Fruit fly (Drosophila melanogaster) whole organism, embryonic: Measurements from ENCODE around the gene Gr64b.

Experiments
- ATbp ChIP-seq: fragments of 200-800 bp; sonication (Bioruptor generic); optimal IDR thresholded peaks from 2 replicates; lab custom pipeline; 2017; ENCODE audit warnings: missing biosample characterization, mild to moderate bottlenecking, missing genetic modification characterization, missing genetic modification reagents
- Atf3 ChIP-seq: fragments of 200-800 bp; sonication (Bioruptor generic); optimal IDR thresholded peaks from 3 replicates; lab custom pipeline; 2016; ENCODE audit warnings: missing biosample characterization, missing genetic modification characterization
- CG14710 ChIP-seq: fragments of 200-800 bp; sonication (Bioruptor generic); optimal IDR thresholded peaks from 3 replicates; lab custom pipeline; 2019; ENCODE audit warnings: missing biosample characterization, mild to moderate bottlenecking, missing genetic modification characterization, moderate library complexity
- CG15011 ChIP-seq: fragments of 200-800 bp; sonication (Bioruptor generic); optimal IDR thresholded peaks from 3 replicates; lab custom pipeline; 2018; ENCODE audit warnings: missing biosample characterization, mild to moderate bottlenecking, missing genetic modification characterization
- CG15601 ChIP-seq: fragments of 200-800 bp; sonication (Bioruptor generic); optimal IDR thresholded peaks from 3 replicates; lab custom pipeline; 2019; ENCODE audit warnings: missing biosample characterization, mild to moderate bottlenecking, missing genetic modification characterization, moderate library complexity
- CG1647 ChIP-seq: fragments of 200-800 bp; sonication (Bioruptor generic); optimal IDR thresholded peaks from 3 replicates; lab custom pipeline; 2016; ENCODE audit warnings: missing biosample characterization, missing genetic modification characterization
- CG17802 ChIP-seq: fragments of 200-800 bp; sonication (Bioruptor generic); optimal IDR thresholded peaks from 2 replicates; lab custom pipeline; 2018; ENCODE audit warnings: missing biosample characterization, mild to moderate bottlenecking, missing genetic modification characterization, moderate library complexity
- CG18619 ChIP-seq: fragments of 200-800 bp; sonication (Bioruptor generic); optimal IDR thresholded peaks from 3 replicates; lab custom pipeline; 2017; ENCODE audit warnings: missing biosample characterization, mild to moderate bottlenecking, missing genetic modification characterization
- CG31365 ChIP-seq: fragments of 200-800 bp; sonication (Bioruptor generic); optimal IDR thresholded peaks from 2 replicates; lab custom pipeline; 2018; ENCODE audit warnings: missing biosample characterization, mild to moderate bottlenecking, missing genetic modification characterization
- CG31388 ChIP-seq: fragments of 200-800 bp; sonication (Bioruptor generic); optimal IDR thresholded peaks from 2 replicates; lab custom pipeline; 2016; ENCODE audit warnings: missing biosample characterization, missing genetic modification characterization
- CG4404 ChIP-seq: fragments of 200-800 bp; sonication (Bioruptor generic); IDR thresholded peaks from 2 replicates; pipeline ENCODE4 v1.3.6; 2022; ENCODE audit warnings: missing biosample characterization, missing genetic modification characterization
- CG4617 ChIP-seq: fragments of 200-800 bp; sonication (Bioruptor generic); optimal IDR thresholded peaks from 3 replicates; lab custom pipeline; 2016; ENCODE audit warnings: missing biosample characterization, missing genetic modification characterization, borderline replicate concordance
- CG6272 ChIP-seq: fragments of 200-800 bp; sonication (Bioruptor generic); IDR thresholded peaks from 2 replicates; pipeline ENCODE4 v1.3.6; 2022; ENCODE audit warnings: missing biosample characterization, missing genetic modification characterization
- CG6813 ChIP-seq: fragments of 200-800 bp; sonication (Bioruptor generic); optimal IDR thresholded peaks from 2 replicates; lab custom pipeline; 2017; ENCODE audit warnings: missing biosample characterization, missing genetic modification characterization, mild to moderate bottlenecking, moderate library complexity, missing genetic modification reagents
- CG7357 ChIP-seq: fragments of 200-800 bp; sonication (Bioruptor generic); IDR thresholded peaks from 3 replicates; pipeline ENCODE4 v1.3.6; 2022; ENCODE audit warnings: missing biosample characterization, missing genetic modification characterization
- CG8924 ChIP-seq: fragments of 200-800 bp; optimal IDR thresholded peaks from 3 replicates; lab custom pipeline; 2019; ENCODE audit warnings: missing biosample characterization, mild to moderate bottlenecking, missing genetic modification characterization, moderate library complexity
- CG9215 ChIP-seq: fragments of 200-800 bp; sonication (Bioruptor generic); IDR thresholded peaks from 2 replicates; pipeline ENCODE4 v1.3.6; 2022; ENCODE audit warnings: missing biosample characterization, missing genetic modification characterization
- CG9876 ChIP-seq: fragments of 200-800 bp; sonication (Bioruptor generic); optimal IDR thresholded peaks from 2 replicates; lab custom pipeline; 2016; ENCODE audit warnings: missing biosample characterization, missing genetic modification characterization
- Dek ChIP-seq: fragments of 200-800 bp; sonication (Bioruptor generic); optimal IDR thresholded peaks from 3 replicates; lab custom pipeline; 2019; ENCODE audit warnings: missing biosample characterization, mild to moderate bottlenecking, missing genetic modification characterization, moderate library complexity
- Dip2 ChIP-seq: fragments of 200-800 bp; sonication (Bioruptor generic); IDR thresholded peaks from 2 replicates; pipeline ENCODE4 v1.3.6; 2022; ENCODE audit warnings: missing biosample characterization, missing genetic modification characterization
- Dip3 ChIP-seq: fragments of 200-800 bp; sonication (Bioruptor generic); optimal IDR thresholded peaks from 3 replicates; lab custom pipeline; 2016; ENCODE audit warnings: missing biosample characterization, missing genetic modification characterization
- ERR ChIP-seq: fragments of 200-800 bp; sonication (Bioruptor generic); optimal IDR thresholded peaks from 2 replicates; lab custom pipeline; 2016; ENCODE audit warnings: missing biosample characterization, missing genetic modification characterization
- Fer3 ChIP-seq: fragments of 200-800 bp; sonication (Bioruptor generic); optimal IDR thresholded peaks from 2 replicates; lab custom pipeline; 2018; ENCODE audit warnings: missing biosample characterization, mild to moderate bottlenecking, missing genetic modification characterization, moderate library complexity
- H15 ChIP-seq: fragments of 200-800 bp; sonication (Bioruptor generic); IDR thresholded peaks from 3 replicates; pipeline ENCODE4 v1.3.6; 2022; ENCODE audit warnings: missing biosample characterization, missing genetic modification characterization
- HLHmδ ChIP-seq: fragments of 200-800 bp; sonication (Bioruptor generic); optimal IDR thresholded peaks from 2 replicates; lab custom pipeline; 2018; ENCODE audit warnings: missing biosample characterization, mild to moderate bottlenecking, missing genetic modification characterization, moderate library complexity
- HmgZ ChIP-seq: fragments of 200-800 bp; sonication (Bioruptor generic); optimal IDR thresholded peaks from 2 replicates; lab custom pipeline; 2018; ENCODE audit warnings: missing biosample characterization, mild to moderate bottlenecking, missing genetic modification characterization
- Hr39 ChIP-seq: fragments of >200 bp; optimal IDR thresholded peaks from 2 replicates; lab custom pipeline; 2017
- MTF-1 ChIP-seq: fragments of 200-800 bp; sonication (Bioruptor generic); optimal IDR thresholded peaks from 2 replicates; lab custom pipeline; 2018; ENCODE audit warnings: missing biosample characterization, mild to moderate bottlenecking, missing genetic modification characterization, borderline replicate concordance
- PHDP ChIP-seq: fragments of 200-800 bp; sonication (Bioruptor generic); optimal IDR thresholded peaks from 3 replicates; lab custom pipeline; 2018; ENCODE audit warnings: missing biosample characterization, mild to moderate bottlenecking, missing genetic modification characterization, moderate library complexity
- Ssrp ChIP-seq: fragments of 200-800 bp; sonication (Bioruptor generic); optimal IDR thresholded peaks from 2 replicates; lab custom pipeline; 2018; ENCODE audit warnings: missing biosample characterization, mild to moderate bottlenecking, missing genetic modification characterization, moderate library complexity
- Xbp1 ChIP-seq: fragments of 200-800 bp; sonication (Bioruptor generic); optimal IDR thresholded peaks from 3 replicates; lab custom pipeline; 2016; ENCODE audit warnings: missing biosample characterization, mild to moderate bottlenecking, missing genetic modification characterization
- ac ChIP-seq: fragments of 200-800 bp; sonication (Bioruptor generic); optimal IDR thresholded peaks from 3 replicates; lab custom pipeline; 2017; ENCODE audit warnings: missing biosample characterization, mild to moderate bottlenecking, missing genetic modification characterization
- az2 ChIP-seq: fragments of 200-800 bp; sonication (Bioruptor generic); optimal IDR thresholded peaks from 3 replicates; lab custom pipeline; 2016; ENCODE audit warnings: missing biosample characterization, missing genetic modification characterization
- bbx ChIP-seq: fragments of 200-800 bp; sonication (Bioruptor generic); IDR thresholded peaks from 2 replicates; pipeline ENCODE4 v1.3.6; 2022; ENCODE audit warnings: missing biosample characterization, missing genetic modification characterization; ENCODE audit not compliant: partially characterized antibody
- cad ChIP-seq: fragments of >200 bp; optimal IDR thresholded peaks from 2 replicates; lab custom pipeline; 2017; ENCODE audit warnings: missing biosample characterization, missing genetic modification characterization
- gfzf ChIP-seq: fragments of 200-800 bp; sonication (Bioruptor generic); optimal IDR thresholded peaks from 2 replicates; lab custom pipeline; 2016; ENCODE audit warnings: missing biosample characterization, mild to moderate bottlenecking, missing genetic modification characterization, moderate library complexity
- ham ChIP-seq: fragments of 200-800 bp; sonication (Bioruptor generic); IDR thresholded peaks from 2 replicates; pipeline ENCODE4 v1.3.6; 2022; ENCODE audit warnings: missing biosample characterization, missing genetic modification characterization
- hth ChIP-seq: fragments of >200 bp; optimal IDR thresholded peaks from 2 replicates; lab custom pipeline; 2017; ENCODE audit warnings: inconsistent platforms
- kay ChIP-seq: fragments of 200-800 bp; sonication (Bioruptor generic); optimal IDR thresholded peaks from 2 replicates; lab custom pipeline; 2016; ENCODE audit warnings: missing biosample characterization, missing genetic modification characterization
- klu ChIP-seq: fragments of 200-800 bp; sonication (Bioruptor generic); IDR thresholded peaks from 2 replicates; pipeline ENCODE4 v1.3.6; 2022; ENCODE audit warnings: missing biosample characterization, missing genetic modification characterization
- lmd ChIP-seq: fragments of 200-800 bp; sonication (Bioruptor generic); IDR thresholded peaks from 2 replicates; pipeline ENCODE4 v1.3.6; 2022; ENCODE audit warnings: missing biosample characterization, missing genetic modification characterization
- mam ChIP-seq: fragments of 200-800 bp; sonication (Bioruptor generic); optimal IDR thresholded peaks from 3 replicates; lab custom pipeline; 2016; ENCODE audit warnings: missing biosample characterization, missing genetic modification characterization
- oc ChIP-seq: fragments of 200-800 bp; sonication (Bioruptor generic); optimal IDR thresholded peaks from 2 replicates; lab custom pipeline; 2018; ENCODE audit warnings: missing biosample characterization, mild to moderate bottlenecking, missing genetic modification characterization, moderate library complexity
- pfk ChIP-seq: fragments of 200-800 bp; sonication (Bioruptor generic); optimal IDR thresholded peaks from 2 replicates; lab custom pipeline; 2018; ENCODE audit warnings: missing biosample characterization, mild to moderate bottlenecking, missing genetic modification characterization, moderate library complexity
- sens ChIP-seq: fragments of 200-800 bp; sonication (Bioruptor generic); peaks from one replicate; lab custom pipeline; 2016; ENCODE audit warnings: missing biosample characterization, missing genetic modification characterization
- sens-2 ChIP-seq: fragments of 200-800 bp; sonication (Bioruptor generic); IDR thresholded peaks from 2 replicates; pipeline ENCODE4 v1.3.6; 2022; ENCODE audit warnings: missing biosample characterization, missing genetic modification characterization
- slbo ChIP-seq: fragments of 200-800 bp; sonication (Bioruptor generic); IDR thresholded peaks from 2 replicates; pipeline ENCODE4 v1.3.6; 2022; ENCODE audit warnings: missing biosample characterization, missing genetic modification characterization
- tna ChIP-seq: fragments of 200-800 bp; sonication (Bioruptor generic); IDR thresholded peaks from 2 replicates; pipeline ENCODE4 v1.3.6; 2022; ENCODE audit warnings: missing biosample characterization, missing genetic modification characterization; ENCODE audit not compliant: partially characterized antibody
- twi ChIP-seq: fragments of 200-800 bp; optimal IDR thresholded peaks from 2 replicates; lab custom pipeline; 2019; ENCODE audit warnings: missing biosample characterization, mild to moderate bottlenecking, missing genetic modification characterization, moderate library complexity
- unc-4 ChIP-seq: fragments of 200-800 bp; sonication (Bioruptor generic); IDR thresholded peaks from 2 replicates; pipeline ENCODE4 v1.3.6; 2022; ENCODE audit warnings: missing biosample characterization, missing genetic modification characterization; ENCODE audit not compliant: partially characterized antibody
- unpg ChIP-seq: fragments of 200-800 bp; sonication (Bioruptor generic); optimal IDR thresholded peaks from 3 replicates; lab custom pipeline; 2018; ENCODE audit warnings: missing biosample characterization, mild to moderate bottlenecking, missing genetic modification characterization, moderate library complexity

Gene Gr64b

DNA sequence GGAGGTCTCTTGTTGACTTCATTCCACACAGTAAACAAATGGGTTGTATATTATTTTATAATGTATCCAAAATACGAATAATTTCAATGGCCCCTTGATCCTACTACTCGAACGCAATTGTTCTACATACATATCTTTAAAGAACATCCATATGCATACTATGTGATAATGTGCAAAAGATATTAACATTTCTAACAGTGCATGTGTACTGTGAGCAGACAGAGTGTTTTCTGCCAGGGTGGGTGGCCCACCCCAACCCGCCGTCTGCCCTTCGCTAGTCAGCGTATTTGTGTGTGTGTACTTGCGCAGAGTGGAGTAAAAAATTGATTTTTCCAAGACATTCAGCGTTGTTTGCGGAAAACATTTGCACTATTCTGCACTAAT, 42.6 kb downstream of the Gr64b start (continued):
- TF ChIP-seq ham (GFP tag; lab: Robert Waterston, UW) = peak; percentile 46; the same call in 1 of the 2 replicates
- TF ChIP-seq MTF-1 (GFP tag; lab: Kevin White, UChicago) = peak; percentile 41
- TF ChIP-seq ERR = no peak
- no peak for TF ChIP-seq Hr39 (lab: Kevin White, UChicago)
- no peak for TF ChIP-seq HLHmδ (GFP tag; lab: Kevin White, UChicago)
- no peak for TF ChIP-seq CG18619 (GFP tag; lab: Kevin White, UChicago)
- TF ChIP-seq sens-2 = peak; percentile 63; the same call in 1 of the 2 replicates
- peak; percentile 4 for TF ChIP-seq CG14710 (tag; lab: Kevin White, UChicago)
- no peak for TF ChIP-seq CG15011
- TF ChIP-seq cad (GFP tag; lab: Kevin White, UChicago) = no peak
- TF ChIP-seq sens (GFP tag; lab: Kevin White, UChicago) = no peak
- no peak for TF ChIP-seq mam (GFP tag; lab: Kevin White, UChicago)
- TF ChIP-seq ac (GFP tag; lab: Kevin White, UChicago) = no peak
- no peak for TF ChIP-seq Atf3
- TF ChIP-seq Ssrp (tag; lab: Kevin White, UChicago) = peak; percentile 47
- TF ChIP-seq CG31388 (GFP tag; lab: Kevin White, UChicago) = no peak
- TF ChIP-seq CG7357 (GFP tag; lab: Robert Waterston, UW) = peak; percentile 49; the same call in 2 of the 3 replicates
- TF ChIP-seq klu (GFP tag; lab: Robert Waterston, UW) = peak; percentile 38; the same call in 1 of the 2 replicates
- no peak for TF ChIP-seq unc-4
- TF ChIP-seq PHDP = peak; percentile 69
- peak; percentile 88 for TF ChIP-seq slbo (GFP tag; lab: Robert Waterston, UW)
- no peak for TF ChIP-seq pfk (GFP tag; lab: Kevin White, UChicago)
- TF ChIP-seq CG9876 (GFP tag; lab: Kevin White, UChicago) = peak; percentile 8
- TF ChIP-seq Dip2 (GFP tag; lab: Robert Waterston, UW) = no peak
- TF ChIP-seq unpg (GFP tag; lab: Kevin White, UChicago) = peak; percentile 74
- peak; percentile 9 for TF ChIP-seq Dip3
- TF ChIP-seq twi (tag; lab: Kevin White, UChicago) = no peak
- TF ChIP-seq kay (GFP tag; lab: Kevin White, UChicago) = no peak
- peak; percentile 28 for TF ChIP-seq az2
- peak; percentile 7 for TF ChIP-seq CG31365 (tag; lab: Kevin White, UChicago)
- peak; percentile 64; the same call in 2 of the 3 replicates for TF ChIP-seq H15 (GFP tag; lab: Robert Waterston, UW)
- peak; percentile 35 for TF ChIP-seq CG6272
- no peak for TF ChIP-seq hth
- TF ChIP-seq CG8924 (tag; lab: Kevin White, UChicago) = no peak
- TF ChIP-seq Xbp1 = peak; percentile 64
- TF ChIP-seq Dek (tag; lab: Kevin White, UChicago) = peak; percentile 26
- TF ChIP-seq CG9215 = peak; percentile 41; the same call in 1 of the 2 replicates
- peak; percentile 54 for TF ChIP-seq oc (tag; lab: Kevin White, UChicago)
- no peak for TF ChIP-seq CG4617 (GFP tag; lab: Kevin White, UChicago)
- no peak for TF ChIP-seq CG15601
- TF ChIP-seq ATbp = peak; percentile 76
- peak; percentile 7 for TF ChIP-seq CG1647 (GFP tag; lab: Kevin White, UChicago)
- TF ChIP-seq lmd (GFP tag; lab: Robert Waterston, UW) = peak; percentile 75
- peak; percentile 7 for TF ChIP-seq HmgZ (tag; lab: Kevin White, UChicago)
- TF ChIP-seq bbx (GFP tag; lab: Robert Waterston, UW) = no peak
- peak; percentile 47 for TF ChIP-seq CG17802 (tag; lab: Kevin White, UChicago)
- TF ChIP-seq Fer3 = peak; percentile 81
- peak; percentile 61 for TF ChIP-seq CG6813 (GFP tag; lab: Kevin White, UChicago)
- TF ChIP-seq tna (GFP tag; lab: Robert Waterston, UW) = no peak
- no peak for TF ChIP-seq gfzf (GFP tag; lab: Kevin White, UChicago)
- peak; percentile 6; the same call in 1 of the 2 replicates for TF ChIP-seq CG4404 (GFP tag; lab: Robert Waterston, UW)
